Worm (Caenorhabditis elegans) whole organism, midembryonic: ENCODE measurements around the gene ZK228.3.

Experiments used
- T22C8.4 ChIP-seq: fragments of 200-800 bp; sonication (Bioruptor generic); IDR thresholded peaks from 2 replicates; pipeline ENCODE4 v1.3.6; 2022; ENCODE audit warnings: missing genetic modification characterization, missing compliant biosample characterization
- klf-2 ChIP-seq: fragments of 200-800 bp; sonication (Bioruptor generic); conservative IDR thresholded peaks from 2 replicates; pipeline ENCODE4 v1.3.6; 2022; ENCODE audit warnings: missing genetic modification reagents, missing genetic modification characterization, missing compliant biosample characterization
- med-1 ChIP-seq: sonication (generic microtip); optimal IDR thresholded peaks from 2 replicates; lab custom pipeline; 2017; ENCODE audit warnings: missing genetic modification characterization, mild to moderate bottlenecking, missing compliant biosample characterization, antibody characterized with exemption, missing genetic modification reagents; ENCODE audit not compliant: insufficient read depth
- ref-1 ChIP-seq: fragments of 200-800 bp; sonication (Bioruptor generic); conservative IDR thresholded peaks from 2 replicates; pipeline ENCODE4 v1.3.6; 2022; ENCODE audit warnings: missing genetic modification reagents, missing genetic modification characterization, missing compliant biosample characterization
- ztf-29 ChIP-seq: fragments of 200-800 bp; sonication (Bioruptor generic); IDR thresholded peaks from 2 replicates; pipeline ENCODE4 v1.3.6; 2022; ENCODE audit warnings: missing genetic modification reagents, missing genetic modification characterization, missing compliant biosample characterization

DNA sequence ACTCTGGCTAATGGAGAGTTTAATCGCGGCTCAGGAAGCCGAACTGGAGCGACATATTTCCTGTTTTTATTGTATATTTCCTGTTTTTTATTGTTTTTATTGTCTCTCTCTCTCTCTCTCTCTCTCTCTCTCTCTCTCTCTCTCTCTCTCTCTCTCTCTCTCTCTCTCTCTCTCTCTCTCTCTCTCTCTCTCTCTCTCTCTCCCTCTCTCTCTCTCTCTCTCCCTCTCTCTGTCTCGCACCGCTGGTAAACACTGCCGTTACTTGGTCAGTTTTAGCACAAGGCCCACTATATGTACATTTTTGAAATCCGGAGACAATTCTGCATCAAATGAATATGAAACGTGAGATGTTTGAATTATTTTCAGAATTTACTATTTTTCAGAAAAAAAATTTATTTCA, 30.2 kb downstream of the ZK228.3 start:
- TF ChIP-seq med-1 (GFP tag; lab: Kevin White, UChicago) (no peak), ztf-29 (GFP tag; lab: Robert Waterston, UW) (no peak), klf-2 (GFP tag; lab: Robert Waterston, UW) (no peak), ref-1 (no peak), T22C8.4 (GFP tag; lab: Robert Waterston, UW) (no peak)
